Fruit fly (Drosophila melanogaster): ENCODE measurements around the gene CG5114.

Gene CG5114

DNA sequence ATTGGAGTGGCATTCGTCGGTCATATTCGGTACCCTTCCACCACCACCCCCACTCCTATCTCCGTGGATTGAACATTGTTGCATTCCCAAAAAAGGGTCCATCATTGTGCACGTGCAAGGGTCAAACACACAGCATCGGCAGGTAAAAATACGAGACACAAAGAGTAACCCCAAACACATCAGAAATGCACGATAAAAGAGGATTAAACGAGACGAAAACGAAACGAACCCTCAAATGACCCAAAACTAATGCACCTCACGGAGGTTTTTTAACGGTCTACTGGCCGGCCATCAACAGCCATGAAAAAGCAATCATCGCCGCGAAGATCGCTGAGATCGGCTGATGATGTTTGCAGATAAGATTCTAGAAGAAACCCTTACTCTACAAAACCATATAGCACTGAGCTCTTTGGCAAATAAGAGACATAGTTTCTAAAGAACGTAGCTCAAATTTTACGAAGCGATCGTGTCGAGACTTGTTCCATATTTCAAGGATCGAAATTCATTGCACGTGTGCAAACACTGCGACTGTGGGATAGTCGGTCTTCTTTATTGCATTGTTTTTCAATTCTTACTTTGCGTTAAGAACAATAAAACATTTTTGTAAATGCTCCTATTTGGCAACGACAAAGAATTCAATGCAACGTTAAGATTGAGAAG is 16.3 kb upstream of the CG5114 start:
- TF ChIP-seq svp (GFP tag) (peak; percentile 1), CG9139 (GFP tag; optimal IDR thresholded peaks at IDR 0.05) (no peak), dac (GFP tag; optimal IDR thresholded peaks at IDR 0.05) (no peak)

DNA sequence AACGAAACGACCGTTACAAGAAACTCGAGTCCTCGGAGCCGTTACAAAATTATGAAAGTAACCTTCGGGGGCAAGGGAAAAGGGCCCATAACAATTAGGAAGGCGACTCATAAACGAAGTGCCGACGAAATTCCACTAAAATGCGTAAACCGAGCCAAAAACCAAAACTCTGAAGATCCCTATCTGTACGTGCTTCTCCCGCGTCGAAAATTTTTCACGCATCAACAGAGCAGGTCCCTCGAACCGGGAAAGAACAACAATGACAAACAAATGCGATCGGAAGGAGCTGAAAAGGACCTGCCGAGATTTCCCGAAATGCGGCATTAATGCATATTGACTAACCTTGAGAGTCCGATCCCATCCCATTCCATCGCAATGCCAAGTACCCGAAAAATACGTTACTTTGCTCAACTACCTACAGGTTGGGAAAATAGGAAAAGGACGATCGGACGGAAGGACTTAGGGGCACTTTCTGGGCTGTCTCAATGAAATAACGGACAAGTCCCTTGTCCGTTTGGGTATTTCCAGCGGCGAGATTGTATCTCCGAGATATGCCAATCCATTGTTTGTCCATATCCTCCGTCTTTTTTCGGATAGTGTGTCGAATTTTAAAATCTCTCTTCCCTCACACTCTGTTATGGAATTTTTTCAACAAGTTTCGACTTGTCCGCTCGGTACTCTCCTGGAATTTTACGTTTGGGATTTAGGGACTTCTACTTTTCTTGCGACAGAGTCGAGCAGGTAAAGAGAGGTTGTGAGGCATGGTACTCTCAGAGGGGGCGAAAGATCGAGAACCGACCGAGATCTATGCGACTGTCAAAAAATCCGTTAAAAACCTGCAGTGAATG is 14.7 kb upstream of the CG5114 start:
- TF ChIP-seq salr (GFP tag; optimal IDR thresholded peaks at IDR 0.05) (no peak), CG10669 (GFP tag; optimal IDR thresholded peaks at IDR 0.05) (no peak)

DNA sequence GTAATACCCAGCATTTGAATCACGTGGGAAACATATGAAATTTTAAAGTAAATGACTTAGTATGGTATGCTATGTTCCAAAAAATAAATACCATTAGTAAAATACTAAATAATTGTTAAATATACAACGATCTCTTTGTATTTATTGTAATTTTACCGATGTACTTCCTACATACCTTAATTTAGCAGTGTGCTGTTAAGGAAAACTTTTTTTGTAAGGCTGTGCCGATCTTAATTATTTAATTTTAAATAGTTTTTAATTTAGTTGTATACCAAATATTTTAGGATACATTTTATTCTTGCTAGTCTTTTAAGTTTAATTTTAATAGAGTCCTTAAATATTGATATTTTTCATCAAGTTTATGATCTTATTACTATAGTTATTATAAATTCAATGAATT is 14.1 kb upstream of the CG5114 start:
- TF ChIP-seq svp (GFP tag) (peak; percentile 28), CG8632 (GFP tag; optimal IDR thresholded peaks at IDR 0.05) (no peak)

DNA sequence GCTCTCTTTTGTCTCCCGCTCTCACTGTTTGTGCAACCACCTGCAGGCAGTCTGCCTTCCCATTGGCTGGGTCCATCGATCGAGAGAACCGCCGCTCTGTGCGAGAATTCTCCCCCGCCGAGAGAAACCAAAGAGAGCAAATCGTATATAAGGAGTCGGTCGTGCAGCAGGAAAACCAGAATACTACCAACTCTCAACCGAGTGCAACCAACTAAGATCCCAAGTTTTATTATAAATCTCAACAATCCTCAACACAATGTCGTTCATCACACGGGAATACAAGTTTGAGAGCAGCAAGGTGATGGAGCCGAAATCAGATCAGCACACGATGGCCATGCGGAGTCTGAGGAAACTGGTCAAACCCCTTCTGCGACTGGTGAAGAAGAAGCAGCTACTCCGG is 13.5 kb upstream of the CG5114 start, which contains the start of gene Tom:
TSS of gene Tom (plus strand) at position 174 of the 400 bp plus-strand sequence.
- TF ChIP-seq Eip75B (GFP tag; optimal IDR thresholded peaks at IDR 0.05) (no peak), Hr4 (GFP tag; optimal IDR thresholded peaks at IDR 0.05) (no peak), CG6276 (GFP tag; optimal IDR thresholded peaks at IDR 0.05) (no peak), Hr38 (GFP tag; optimal IDR thresholded peaks at IDR 0.05) (no peak), Gug (GFP tag; IDR thresholded peaks at IDR 0.05) (no peak), eg (GFP tag; IDR thresholded peaks at IDR 0.05) (no peak), Sox102F (GFP tag; optimal IDR thresholded peaks at IDR 0.05) (peak; percentile 38), CG6163 (GFP tag; IDR thresholded peaks at IDR 0.05) (no peak), pdm3 (GFP tag; optimal IDR thresholded peaks at IDR 0.05) (no peak), spab (GFP tag; optimal IDR thresholded peaks at IDR 0.05) (no peak), CG6808 (GFP tag; optimal IDR thresholded peaks at IDR 0.05) (no peak), CG10631 (GFP tag; optimal IDR thresholded peaks at IDR 0.05) (no peak), salr (GFP tag; optimal IDR thresholded peaks at IDR 0.05) (no peak), dsx (GFP tag; optimal IDR thresholded peaks at IDR 0.05; ENCODE audit: poor library complexity, severe bottlenecking) (peak; percentile 80), ss (GFP tag; optimal IDR thresholded peaks at IDR 0.05) (peak in 1 of 2 experiments; percentile 37), CG11902 (GFP tag; optimal IDR thresholded peaks at IDR 0.05) (no peak)

DNA sequence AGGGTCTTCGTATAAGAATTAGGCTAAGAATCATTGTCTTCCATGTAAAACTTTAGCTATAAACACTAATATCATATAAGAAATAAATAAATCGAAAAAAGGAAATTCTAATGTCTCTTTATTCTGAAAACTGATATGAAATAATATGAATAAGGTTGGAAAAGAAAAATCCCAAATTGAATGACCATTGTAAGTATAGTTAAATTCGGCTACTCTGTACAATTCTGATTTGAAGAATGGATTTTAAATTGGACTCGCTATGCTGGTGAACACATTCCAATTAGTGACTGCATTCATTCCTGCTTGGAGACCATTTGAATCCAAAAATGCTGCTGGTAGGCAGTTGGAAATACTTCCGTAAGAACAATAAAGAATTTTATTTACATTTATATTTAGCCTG is 12.4 kb upstream of the CG5114 start:
- TF ChIP-seq acj6 (GFP tag; optimal IDR thresholded peaks at IDR 0.05): no peak
- TF ChIP-seq Eip93F (GFP tag; optimal IDR thresholded peaks at IDR 0.05): no peak
- no peak for TF ChIP-seq vri (GFP tag; optimal IDR thresholded peaks at IDR 0.05)
- TF ChIP-seq CG8632 (GFP tag; optimal IDR thresholded peaks at IDR 0.05): no peak
- TF ChIP-seq CG6276 (GFP tag; optimal IDR thresholded peaks at IDR 0.05): no peak
- no peak for TF ChIP-seq CG1621 (tag; optimal IDR thresholded peaks at IDR 0.05)
- no peak for TF ChIP-seq lz (GFP tag; optimal IDR thresholded peaks at IDR 0.05)
- TF ChIP-seq CG8119 (GFP tag; IDR thresholded peaks at IDR 0.05): no peak
- no peak for TF ChIP-seq CG10669 (GFP tag; optimal IDR thresholded peaks at IDR 0.05)
- no peak for TF ChIP-seq Ets96B (tag; optimal IDR thresholded peaks at IDR 0.05)
- no peak for TF ChIP-seq OdsH (GFP tag; optimal IDR thresholded peaks at IDR 0.05)
- no peak for TF ChIP-seq CG6792 (GFP tag; optimal IDR thresholded peaks at IDR 0.05)
- no peak for TF ChIP-seq CG15336 (GFP tag; IDR thresholded peaks at IDR 0.05)
- TF ChIP-seq CG6854 (GFP tag; optimal IDR thresholded peaks at IDR 0.05): no peak
- TF ChIP-seq Smox (GFP tag; optimal IDR thresholded peaks at IDR 0.05): no peak
